Worm (Caenorhabditis elegans) whole organism, young adult: ENCODE measurements around the gene fat-6.

ENCODE experiments used
- F23B12.7 ChIP-seq: sonication (generic microtip); optimal IDR thresholded peaks from 2 replicates; lab custom pipeline; 2017; ENCODE audit warnings: missing genetic modification characterization, mild to moderate bottlenecking, missing compliant biosample characterization, antibody characterized with exemption, moderate library complexity; ENCODE audit not compliant: insufficient read depth
- F49E8.2 ChIP-seq: sonication (generic microtip); optimal IDR thresholded peaks from 3 replicates; lab custom pipeline; 2017; ENCODE audit warnings: missing genetic modification characterization, mild to moderate bottlenecking, missing compliant biosample characterization, antibody characterized with exemption, moderate library complexity; ENCODE audit not compliant: insufficient read depth
- ama-1 ChIP-seq, 3 experiments: fragments of 150-350 bp in 1 of 3; sonication (generic microtip) in 2 of 3; optimal IDR thresholded peaks; 2 replicates each; lab custom pipeline; 2014 to 2018; ENCODE audit warnings: missing biosample characterization in 2 of 3, missing genetic modification characterization in 2 of 3, missing genetic modification reagents in 2 of 3
- dpff-1 ChIP-seq: sonication (generic microtip); optimal IDR thresholded peaks from 2 replicates; lab custom pipeline; 2017; ENCODE audit warnings: mild to moderate bottlenecking, missing genetic modification characterization, missing compliant biosample characterization
- madf-3 ChIP-seq: fragments of 200-800 bp; sonication (Bioruptor generic); IDR thresholded peaks from 2 replicates; pipeline ENCODE4 v1.3.6; 2022; ENCODE audit warnings: missing genetic modification reagents, missing genetic modification characterization, missing compliant biosample characterization
- mes-4 ChIP-seq: sonication (generic microtip); optimal IDR thresholded peaks from 2 replicates; lab custom pipeline; 2016; ENCODE audit warnings: missing genotype, missing genetic modification characterization, missing compliant biosample characterization
- nfya-1 ChIP-seq: sonication (generic microtip); optimal IDR thresholded peaks from 2 replicates; lab custom pipeline; 2017; ENCODE audit warnings: antibody characterized with exemption, missing compliant biosample characterization, missing genetic modification characterization, borderline replicate concordance; ENCODE audit not compliant: insufficient read depth
- nhr-179 ChIP-seq: sonication (generic microtip); optimal IDR thresholded peaks from 2 replicates; lab custom pipeline; 2016; ENCODE audit warnings: mild to moderate bottlenecking, missing genetic modification characterization, missing compliant biosample characterization
- snpc-4 ChIP-seq, 5 experiments: fragments of 150-350 bp in 1 of 5; sonication (generic microtip) in 4 of 5; optimal IDR thresholded peaks; 2 replicates each; lab custom pipeline; 2014 to 2018; ENCODE audit warnings: missing genetic modification characterization in 5 of 5, missing biosample characterization in 3 of 5, antibody characterized with exemption in 2 of 5, mild to moderate bottlenecking in 2 of 5, missing compliant biosample characterization in 2 of 5, missing genotype in 2 of 5, moderate library complexity in 2 of 5, missing genetic modification reagents in 1 of 5
- unc-62 ChIP-seq: fragments of 150-350 bp; optimal IDR thresholded peaks from 2 replicates; lab custom pipeline; 2014; ENCODE audit warnings: missing biosample characterization, missing genetic modification reagents, missing genetic modification characterization
- ztf-26 ChIP-seq: sonication (generic microtip); optimal IDR thresholded peaks from 2 replicates; lab custom pipeline; 2017; ENCODE audit warnings: missing genetic modification characterization, missing compliant biosample characterization
- ztf-6 ChIP-seq: fragments of 200-800 bp; sonication (Bioruptor generic); IDR thresholded peaks from 2 replicates; pipeline ENCODE4 v1.3.6; 2022; ENCODE audit warnings: missing genetic modification reagents, missing genetic modification characterization, missing compliant biosample characterization

ce11 chrIV:11923074-11923473 lies 7.6 kb upstream of the fat-6 start, which contains the start of gene srlf-31:
- TF ChIP-seq F49E8.2 (tag; lab: Kevin White, UChicago) = no peak
- TF ChIP-seq F23B12.7 (tag; lab: Kevin White, UChicago) = no peak
- TF ChIP-seq nhr-179 (tag; lab: Kevin White, UChicago) = no peak
- TF ChIP-seq snpc-4 (GFP tag; optimal IDR thresholded peaks at IDR 0.05; lab: Kevin White, UChicago) = no peak
- TF ChIP-seq snpc-4 (tag; optimal IDR thresholded peaks at IDR 0.05; lab: Kevin White, UChicago) = no peak
- no peak for TF ChIP-seq dpff-1 (tag; lab: Kevin White, UChicago)
- no peak for TF ChIP-seq mes-4 (tag; lab: Kevin White, UChicago)
- TF ChIP-seq nfya-1 (tag; lab: Kevin White, UChicago) = no peak
- TF ChIP-seq ama-1 (optimal IDR thresholded peaks at IDR 0.05; lab: Kevin White, UChicago) = no peak
- TF ChIP-seq ama-1 (GFP tag; optimal IDR thresholded peaks at IDR 0.05; lab: Kevin White, UChicago) = no peak
- no peak for TF ChIP-seq madf-3
- no peak for TF ChIP-seq ztf-26 (tag; lab: Kevin White, UChicago)
- no peak for TF ChIP-seq ztf-6 (GFP tag; lab: Robert Waterston, UW)
- TF ChIP-seq unc-62 = no peak
